Fruit fly (Drosophila melanogaster) whole organism, embryonic: ENCODE measurements around the gene Esyt2.
A peak's percentile ranks its signal among the peaks of the same experiment; 100 is the strongest.

Experiments
- B-H1 ChIP-seq: fragments of 200-800 bp; sonication (Bioruptor generic); IDR thresholded peaks from 3 replicates; pipeline ENCODE4 v1.3.6; 2022; ENCODE audit warnings: missing biosample characterization, missing genetic modification characterization
- B-H2 ChIP-seq: fragments of 200-800 bp; sonication (Bioruptor generic); optimal IDR thresholded peaks from 2 replicates; lab custom pipeline; 2018; ENCODE audit warnings: missing biosample characterization, mild to moderate bottlenecking, missing genetic modification characterization
- Blimp-1 ChIP-seq: fragments of 200-800 bp; sonication (Bioruptor generic); optimal IDR thresholded peaks from 3 replicates; lab custom pipeline; 2018; ENCODE audit warnings: missing biosample characterization, missing genetic modification characterization, mild to moderate bottlenecking, moderate library complexity, missing genetic modification reagents
- CG10462 ChIP-seq: fragments of 200-800 bp; sonication (Bioruptor generic); optimal IDR thresholded peaks from 2 replicates; lab custom pipeline; 2016; ENCODE audit warnings: missing biosample characterization, missing genetic modification characterization
- CG11723 ChIP-seq: fragments of 200-800 bp; sonication (Bioruptor generic); optimal IDR thresholded peaks from 2 replicates; lab custom pipeline; 2017; ENCODE audit warnings: missing biosample characterization, mild to moderate bottlenecking, missing genetic modification characterization
- CG15073 ChIP-seq: fragments of 200-800 bp; sonication (Bioruptor generic); optimal IDR thresholded peaks from 2 replicates; lab custom pipeline; 2016; ENCODE audit warnings: missing biosample characterization, missing genetic modification characterization
- CG18599 ChIP-seq: fragments of 200-800 bp; sonication (Bioruptor generic); optimal IDR thresholded peaks from 3 replicates; lab custom pipeline; 2017; ENCODE audit warnings: missing biosample characterization, missing genetic modification characterization, mild to moderate bottlenecking, moderate library complexity, missing genetic modification reagents
- CG31365 ChIP-seq: fragments of 200-800 bp; sonication (Bioruptor generic); optimal IDR thresholded peaks from 2 replicates; lab custom pipeline; 2018; ENCODE audit warnings: missing biosample characterization, mild to moderate bottlenecking, missing genetic modification characterization
- CG33213 ChIP-seq: fragments of 200-800 bp; sonication (Bioruptor generic); optimal IDR thresholded peaks from 3 replicates; lab custom pipeline; 2016; ENCODE audit warnings: missing biosample characterization, missing genetic modification characterization
- CG4707 ChIP-seq: fragments of 200-800 bp; sonication (Bioruptor generic); optimal IDR thresholded peaks from 2 replicates; lab custom pipeline; 2018; ENCODE audit warnings: missing biosample characterization, mild to moderate bottlenecking, missing genetic modification characterization, moderate library complexity
- CG5180 ChIP-seq: fragments of 200-800 bp; sonication (Bioruptor generic); optimal IDR thresholded peaks from 3 replicates; lab custom pipeline; 2017; ENCODE audit warnings: missing biosample characterization, missing genetic modification characterization, mild to moderate bottlenecking, moderate library complexity, missing genetic modification reagents
- CG6791 ChIP-seq: fragments of 200-800 bp; sonication (Bioruptor generic); IDR thresholded peaks from 3 replicates; pipeline ENCODE4 v1.3.6; 2022; ENCODE audit warnings: missing biosample characterization, missing genetic modification characterization; ENCODE audit not compliant: partially characterized antibody
- CG7839 ChIP-seq: fragments of 200-800 bp; sonication (Bioruptor generic); optimal IDR thresholded peaks from 3 replicates; lab custom pipeline; 2018; ENCODE audit warnings: missing biosample characterization, mild to moderate bottlenecking, missing genetic modification characterization, moderate library complexity
- CG7928 ChIP-seq: fragments of 200-800 bp; sonication (Bioruptor generic); optimal IDR thresholded peaks from 2 replicates; lab custom pipeline; 2017; ENCODE audit warnings: missing biosample characterization, mild to moderate bottlenecking, missing genetic modification characterization
- CG8281 ChIP-seq: fragments of 200-800 bp; sonication (Bioruptor generic); optimal IDR thresholded peaks from 2 replicates; lab custom pipeline; 2018; ENCODE audit warnings: missing biosample characterization, mild to moderate bottlenecking, missing genetic modification characterization, moderate library complexity
- CG9797 ChIP-seq: fragments of 200-800 bp; sonication (Bioruptor generic); optimal IDR thresholded peaks from 3 replicates; lab custom pipeline; 2018; ENCODE audit warnings: missing biosample characterization, mild to moderate bottlenecking, missing genetic modification characterization
- Dip3 ChIP-seq: fragments of 200-800 bp; sonication (Bioruptor generic); optimal IDR thresholded peaks from 3 replicates; lab custom pipeline; 2016; ENCODE audit warnings: missing biosample characterization, missing genetic modification characterization
- Doc2 ChIP-seq: fragments of 200-800 bp; sonication (Bioruptor generic); IDR thresholded peaks from 2 replicates; pipeline ENCODE4 v1.3.6; 2022; ENCODE audit warnings: missing biosample characterization, missing genetic modification characterization
- Drgx ChIP-seq: fragments of 200-800 bp; sonication (Bioruptor generic); IDR thresholded peaks from 2 replicates; pipeline ENCODE4 v1.3.6; 2022; ENCODE audit warnings: missing biosample characterization, missing genetic modification characterization
- Hr3 ChIP-seq: fragments of 200-800 bp; sonication (Bioruptor generic); optimal IDR thresholded peaks from 3 replicates; lab custom pipeline; 2016; ENCODE audit warnings: missing biosample characterization, missing genetic modification characterization
- MTF-1 ChIP-seq: fragments of 200-800 bp; sonication (Bioruptor generic); optimal IDR thresholded peaks from 2 replicates; lab custom pipeline; 2018; ENCODE audit warnings: missing biosample characterization, mild to moderate bottlenecking, missing genetic modification characterization, borderline replicate concordance
- Myb ChIP-seq: fragments of 200-800 bp; sonication (Bioruptor generic); optimal IDR thresholded peaks from 2 replicates; lab custom pipeline; 2016; ENCODE audit warnings: missing biosample characterization, missing genetic modification characterization
- Neu2 ChIP-seq: fragments of 200-800 bp; sonication (Bioruptor generic); optimal IDR thresholded peaks from 3 replicates; lab custom pipeline; 2016; ENCODE audit warnings: missing biosample characterization, missing genetic modification characterization, borderline replicate concordance
- Ptx1 ChIP-seq: fragments of 200-800 bp; sonication (Bioruptor generic); IDR thresholded peaks from 2 replicates; pipeline ENCODE4 v1.3.6; 2022; ENCODE audit warnings: missing biosample characterization, missing genetic modification characterization
- Sox100B ChIP-seq: fragments of 200-800 bp; sonication (Bioruptor generic); optimal IDR thresholded peaks from 3 replicates; lab custom pipeline; 2018; ENCODE audit warnings: missing biosample characterization, mild to moderate bottlenecking, missing genetic modification characterization
- Sox102F ChIP-seq: fragments of 200-800 bp; sonication (Bioruptor generic); optimal IDR thresholded peaks from 2 replicates; lab custom pipeline; 2018; ENCODE audit warnings: missing biosample characterization, mild to moderate bottlenecking, missing genetic modification characterization, moderate library complexity
- Stat92E ChIP-seq, 3 experiments: fragments of >200 bp in 2 of 3; fragments of 200-800 bp in 1 of 3; sonication (Bioruptor generic) in 1 of 3; optimal IDR thresholded peaks; 2 replicates each; lab custom pipeline; 2017 to 2019; ENCODE audit warnings: missing biosample characterization in 3 of 3, missing genetic modification characterization in 3 of 3, mild to moderate bottlenecking in 1 of 3, moderate library complexity in 1 of 3
- Taf1 ChIP-seq: fragments of 200-800 bp; sonication (Bioruptor generic); IDR thresholded peaks from 2 replicates; pipeline ENCODE4 v1.3.6; 2022; ENCODE audit warnings: missing biosample characterization, missing genetic modification characterization
- Tbp ChIP-seq: fragments of >200 bp; optimal IDR thresholded peaks from 2 replicates; lab custom pipeline; 2018; ENCODE audit warnings: missing biosample characterization, missing genetic modification characterization
- ap ChIP-seq: fragments of 200-800 bp; sonication (Bioruptor generic); IDR thresholded peaks from 2 replicates; pipeline ENCODE4 v1.3.6; 2022; ENCODE audit warnings: missing biosample characterization, missing genetic modification characterization
- ase ChIP-seq: fragments of 200-800 bp; sonication (Bioruptor generic); IDR thresholded peaks from 3 replicates; pipeline ENCODE4 v1.3.6; 2022; ENCODE audit warnings: missing biosample characterization, missing genetic modification characterization
- crol ChIP-seq: fragments of 200-800 bp; sonication (Bioruptor generic); IDR thresholded peaks from 2 replicates; pipeline ENCODE4 v1.3.6; 2022; ENCODE audit warnings: missing biosample characterization, missing genetic modification characterization
- danr ChIP-seq: fragments of 200-800 bp; sonication (Bioruptor generic); IDR thresholded peaks from 2 replicates; pipeline ENCODE4 v1.3.6; 2022; ENCODE audit warnings: missing biosample characterization, missing genetic modification characterization
- fu2 ChIP-seq: fragments of 200-800 bp; sonication (Bioruptor generic); optimal IDR thresholded peaks from 2 replicates; lab custom pipeline; 2016; ENCODE audit warnings: missing biosample characterization, missing genetic modification characterization
- gem ChIP-seq: fragments of 200-800 bp; sonication (Bioruptor generic); optimal IDR thresholded peaks from 2 replicates; lab custom pipeline; 2019; ENCODE audit warnings: missing biosample characterization, mild to moderate bottlenecking, missing genetic modification characterization, moderate library complexity
- gt ChIP-seq: fragments of 200-800 bp; sonication (Bioruptor generic); IDR thresholded peaks from 2 replicates; pipeline ENCODE4 v1.3.6; 2022; ENCODE audit warnings: missing biosample characterization, missing genetic modification characterization
- jing ChIP-seq: fragments of 200-800 bp; sonication (Bioruptor generic); optimal IDR thresholded peaks from 2 replicates; lab custom pipeline; 2018; ENCODE audit warnings: missing biosample characterization, mild to moderate bottlenecking, missing genetic modification characterization
- kah ChIP-seq: fragments of 200-800 bp; sonication (Bioruptor generic); optimal IDR thresholded peaks from 2 replicates; lab custom pipeline; 2018; ENCODE audit warnings: missing biosample characterization, mild to moderate bottlenecking, missing genetic modification characterization
- knrl ChIP-seq: fragments of 200-800 bp; sonication (Bioruptor generic); IDR thresholded peaks from 3 replicates; pipeline ENCODE4 v1.3.6; 2022; ENCODE audit warnings: missing biosample characterization, missing genetic modification characterization; ENCODE audit not compliant: partially characterized antibody
- oc ChIP-seq: fragments of 200-800 bp; sonication (Bioruptor generic); optimal IDR thresholded peaks from 2 replicates; lab custom pipeline; 2018; ENCODE audit warnings: missing biosample characterization, mild to moderate bottlenecking, missing genetic modification characterization, moderate library complexity
- p53 ChIP-seq: fragments of 200-800 bp; sonication (Bioruptor generic); optimal IDR thresholded peaks from 2 replicates; lab custom pipeline; 2016; ENCODE audit warnings: missing biosample characterization, missing genetic modification characterization
- pb ChIP-seq: fragments of 200-800 bp; sonication (Bioruptor generic); optimal IDR thresholded peaks from 3 replicates; lab custom pipeline; 2016; ENCODE audit warnings: missing biosample characterization, missing genetic modification characterization
- peb ChIP-seq: fragments of 200-800 bp; sonication (Bioruptor generic); IDR thresholded peaks from 2 replicates; pipeline ENCODE4 v1.3.6; 2022; ENCODE audit warnings: missing biosample characterization, missing genetic modification characterization
- pnt ChIP-seq: fragments of 200-800 bp; sonication (Bioruptor generic); optimal IDR thresholded peaks from 3 replicates; lab custom pipeline; 2016; ENCODE audit warnings: missing biosample characterization, missing genetic modification characterization
- pzg ChIP-seq: fragments of 200-800 bp; sonication (Bioruptor generic); optimal IDR thresholded peaks from 3 replicates; lab custom pipeline; 2018; ENCODE audit warnings: missing biosample characterization, mild to moderate bottlenecking, missing genetic modification characterization, moderate library complexity
- run ChIP-seq: fragments of 200-800 bp; sonication (Bioruptor generic); optimal IDR thresholded peaks from 3 replicates; lab custom pipeline; 2018; ENCODE audit warnings: missing biosample characterization, mild to moderate bottlenecking, missing genetic modification characterization
- salm ChIP-seq: fragments of 200-800 bp; sonication (Bioruptor generic); optimal IDR thresholded peaks from 2 replicates; lab custom pipeline; 2018; ENCODE audit warnings: missing biosample characterization, mild to moderate bottlenecking, missing genetic modification characterization
- sens-2 ChIP-seq: fragments of 200-800 bp; sonication (Bioruptor generic); IDR thresholded peaks from 2 replicates; pipeline ENCODE4 v1.3.6; 2022; ENCODE audit warnings: missing biosample characterization, missing genetic modification characterization
- stc ChIP-seq: fragments of 200-800 bp; sonication (Bioruptor generic); IDR thresholded peaks from 2 replicates; pipeline ENCODE4 v1.3.6; 2022; ENCODE audit warnings: missing biosample characterization, missing genetic modification characterization
- stwl ChIP-seq: fragments of 200-800 bp; sonication (Bioruptor generic); optimal IDR thresholded peaks from 3 replicates; lab custom pipeline; 2018; ENCODE audit warnings: missing biosample characterization, mild to moderate bottlenecking, missing genetic modification characterization, moderate library complexity
- wdn ChIP-seq: fragments of 200-800 bp; sonication (Bioruptor generic); IDR thresholded peaks from 2 replicates; pipeline ENCODE4 v1.3.6; 2022; ENCODE audit warnings: missing biosample characterization, missing genetic modification characterization
- zf30C ChIP-seq: fragments of 200-800 bp; sonication (Bioruptor generic); optimal IDR thresholded peaks from 3 replicates; lab custom pipeline; 2018; ENCODE audit warnings: missing biosample characterization, mild to moderate bottlenecking, missing genetic modification characterization

Esyt2 gene

dm6 chr3R:24527845-24528244 is 16.7 kb upstream of the Esyt2 start, which contains the start of gene CG6607 (continued):
- TF ChIP-seq CG33213 (no peak), Doc2 (no peak), stwl (tag; lab: Kevin White, UChicago) (peak; percentile 100), wdn (no peak), Myb (GFP tag; lab: Kevin White, UChicago) (peak; percentile 96), gem (no peak), pzg (GFP tag; lab: Kevin White, UChicago) (peak; percentile 66), CG7839 (tag; lab: Kevin White, UChicago) (no peak), fu2 (no peak), p53 (GFP tag; lab: Kevin White, UChicago) (no peak), CG18599 (GFP tag; lab: Kevin White, UChicago) (no peak), CG10462 (GFP tag; lab: Kevin White, UChicago) (no peak), kah (GFP tag; lab: Kevin White, UChicago) (no peak), sens-2 (GFP tag; lab: Robert Waterston, UW) (no peak), crol (GFP tag; lab: Robert Waterston, UW) (no peak), peb (no peak), oc (no peak), danr (GFP tag; lab: Robert Waterston, UW) (no peak), Drgx (GFP tag; lab: Robert Waterston, UW) (no peak), CG31365 (tag; lab: Kevin White, UChicago) (no peak), jing (GFP tag; lab: Kevin White, UChicago) (no peak), Tbp (no peak), Ptx1 (GFP tag; lab: Robert Waterston, UW) (no peak), CG4707 (no peak), CG15073 (GFP tag; lab: Kevin White, UChicago) (no peak), Dip3 (GFP tag; lab: Kevin White, UChicago) (no peak), pb (GFP tag; lab: Kevin White, UChicago) (no peak), B-H1 (GFP tag; lab: Robert Waterston, UW) (no peak), Taf1 (GFP tag; lab: Robert Waterston, UW) (no peak), Neu2 (no peak), Blimp-1 (no peak), Sox100B (GFP tag; lab: Kevin White, UChicago) (no peak), Stat92E (GFP tag; optimal IDR thresholded peaks at IDR 0.05; lab: Kevin White, UChicago) (no peak), CG11723 (GFP tag; lab: Kevin White, UChicago) (no peak), salm (tag; lab: Kevin White, UChicago) (no peak), gt (no peak), CG5180 (GFP tag; lab: Kevin White, UChicago) (no peak), ap (GFP tag; lab: Robert Waterston, UW) (no peak), CG6791 (0 out of 3 replicates have a peak, but pooled peaks have one; percentile 40), pnt (no peak), MTF-1 (GFP tag; lab: Kevin White, UChicago) (no peak), CG8281 (tag; lab: Kevin White, UChicago) (no peak), knrl (0 out of 3 replicates have a peak, but pooled peaks have one; percentile 23), CG7928 (GFP tag; lab: Kevin White, UChicago) (no peak), zf30C (GFP tag; lab: Kevin White, UChicago) (no peak), run (tag; lab: Kevin White, UChicago) (no peak), Sox102F (GFP tag; lab: Kevin White, UChicago) (no peak), ase (no peak), Hr3 (GFP tag; lab: Kevin White, UChicago) (no peak), stc (GFP tag; lab: Robert Waterston, UW) (no peak), B-H2 (no peak), CG9797 (GFP tag; lab: Kevin White, UChicago) (peak; percentile 70)
